Worm (Caenorhabditis elegans) whole organism, L3 larva: ENCODE data around the gene C29F7.2.

Experiments
- ZK546.5 ChIP-seq: sonication (generic microtip); optimal IDR thresholded peaks from 2 replicates; lab custom pipeline; 2017; ENCODE audit warnings: missing biosample characterization, missing genetic modification characterization
- ama-1 ChIP-seq: fragments of 150-350 bp; optimal IDR thresholded peaks from 2 replicates; lab custom pipeline; 2018
- egl-27 ChIP-seq: sonication (generic microtip); optimal IDR thresholded peaks from 4 replicates; lab custom pipeline; 2017; ENCODE audit warnings: missing biosample characterization, missing genetic modification reagents, missing genetic modification characterization
- jun-1 ChIP-seq: fragments of 150-350 bp; optimal IDR thresholded peaks from 2 replicates; lab custom pipeline; 2014; ENCODE audit warnings: missing biosample characterization, missing genetic modification reagents, missing genetic modification characterization
- nfya-1 ChIP-seq: sonication (generic microtip); optimal IDR thresholded peaks from 2 replicates; lab custom pipeline; 2017; ENCODE audit warnings: missing genetic modification characterization, mild to moderate bottlenecking, missing compliant biosample characterization, antibody characterized with exemption, moderate library complexity; ENCODE audit not compliant: insufficient read depth
- nhr-11 ChIP-seq: fragments of 150-350 bp; optimal IDR thresholded peaks from 2 replicates; lab custom pipeline; 2014; ENCODE audit warnings: missing biosample characterization, missing genetic modification characterization
- nhr-43 ChIP-seq: sonication (generic microtip); optimal IDR thresholded peaks from 2 replicates; lab custom pipeline; 2016; ENCODE audit warnings: mild to moderate bottlenecking, missing genetic modification characterization, missing compliant biosample characterization; ENCODE audit not compliant: poor library complexity, severe bottlenecking
- nhr-76 ChIP-seq: fragments of 150-350 bp; sonication (generic microtip); optimal IDR thresholded peaks from 5 replicates; lab custom pipeline; 2014; ENCODE audit warnings: missing biosample characterization, missing genetic modification characterization
- unc-39 ChIP-seq: sonication (generic microtip); optimal IDR thresholded peaks from 4 replicates; lab custom pipeline; 2017; ENCODE audit warnings: missing biosample characterization, missing genetic modification characterization
- unc-62 ChIP-seq: fragments of 150-350 bp; sonication (generic microtip); optimal IDR thresholded peaks from 4 replicates; lab custom pipeline; 2014; ENCODE audit warnings: missing biosample characterization, missing genetic modification reagents, missing genetic modification characterization
- ztf-11 ChIP-seq: fragments of 150-350 bp; optimal IDR thresholded peaks from 2 replicates; lab custom pipeline; 2014; ENCODE audit warnings: missing biosample characterization, missing genetic modification characterization

DNA sequence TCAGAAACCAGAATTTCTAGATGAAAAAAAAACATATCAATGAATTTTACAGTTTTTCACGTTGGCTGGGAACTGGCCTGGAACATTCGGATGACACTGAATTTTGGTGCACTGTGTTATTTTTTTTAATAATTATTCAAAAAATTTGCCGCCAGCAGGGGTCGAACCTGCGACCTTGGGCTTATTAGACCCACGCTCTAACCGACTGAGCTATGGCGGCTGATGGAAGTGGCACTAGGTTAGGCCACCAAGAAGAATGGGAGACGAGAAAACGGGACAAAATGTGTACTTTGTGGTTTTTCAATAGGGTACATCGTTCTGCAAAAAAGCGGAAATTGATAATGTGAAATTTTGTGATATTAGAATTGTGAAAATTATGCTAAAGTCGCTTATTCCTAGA, 904 bp upstream of the C29F7.2 start:
- TF ChIP-seq egl-27 (tag; lab: Kevin White, UChicago) (no peak), ztf-11 (tag; lab: Kevin White, UChicago) (no peak), unc-62 (GFP tag; lab: Kevin White, UChicago) (no peak), ZK546.5 (tag; lab: Kevin White, UChicago) (no peak), nhr-76 (tag; lab: Kevin White, UChicago) (no peak), nfya-1 (no peak), unc-39 (tag; lab: Kevin White, UChicago) (no peak), ama-1 (lab: Kevin White, UChicago) (no peak), nhr-11 (tag; lab: Kevin White, UChicago) (no peak), jun-1 (tag; lab: Kevin White, UChicago) (no peak), nhr-43 (no peak)
